Fruit fly (Drosophila melanogaster): Measurements from ENCODE around the gene agt.

Gene agt

DNA sequence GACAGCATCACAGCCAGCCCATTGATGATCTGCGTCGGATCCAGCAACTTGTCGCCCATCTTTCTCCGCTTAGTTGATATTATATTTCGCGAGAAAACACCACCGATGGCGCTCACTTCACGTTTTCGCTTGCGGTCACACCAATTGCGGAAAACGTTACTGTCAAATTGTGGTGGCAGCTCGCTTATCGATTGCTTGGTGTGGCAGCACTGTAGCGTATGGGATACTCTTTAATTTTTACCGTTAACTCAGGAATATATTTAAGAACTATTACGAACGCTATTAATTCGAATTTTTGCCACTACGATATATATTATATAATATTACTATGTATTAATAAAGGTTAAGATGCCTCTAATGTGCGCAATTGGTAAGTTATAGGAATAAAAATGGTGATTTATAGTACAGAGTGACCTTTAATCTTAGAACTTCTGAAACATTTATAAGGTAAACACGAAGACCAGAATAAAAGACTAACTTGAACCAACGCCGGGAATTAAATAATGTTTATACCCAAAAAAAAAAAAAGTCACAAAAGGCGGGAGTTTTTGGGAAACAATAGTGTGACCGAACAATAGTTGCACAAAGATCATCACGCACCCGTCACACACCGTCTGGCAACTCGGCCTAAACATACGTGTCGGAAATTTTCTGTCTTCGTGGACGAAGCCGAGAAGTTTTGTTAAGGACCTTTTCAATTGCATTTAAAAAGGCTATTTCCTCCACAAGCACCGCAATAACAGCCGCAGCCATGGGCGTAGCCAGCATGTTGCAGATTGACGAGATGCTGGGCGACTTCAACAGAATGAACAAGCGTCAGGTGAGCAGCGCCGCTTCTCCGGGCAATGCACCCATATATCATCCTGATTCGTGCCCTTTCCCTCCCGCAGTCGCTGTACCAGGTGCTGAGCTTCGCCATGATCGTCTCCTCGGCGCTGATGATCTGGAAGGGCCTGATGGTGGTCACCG, 2.3 kb downstream of the agt start, which contains the start of the genes CG1307 and twr (continued):
- TF ChIP-seq HmgD (GFP tag; optimal IDR thresholded peaks at IDR 0.05) (no peak), Atf-2 (GFP tag; optimal IDR thresholded peaks at IDR 0.05) (no peak), CG10543 (GFP tag; optimal IDR thresholded peaks at IDR 0.05) (peak; percentile 73), CG8944 (GFP tag; optimal IDR thresholded peaks at IDR 0.05) (no peak), gcm2 (GFP tag; optimal IDR thresholded peaks at IDR 0.05) (no peak), slou (GFP tag; optimal IDR thresholded peaks at IDR 0.05) (no peak), otp (GFP tag; IDR thresholded peaks at IDR 0.05) (no peak), CTCF (GFP tag; optimal IDR thresholded peaks at IDR 0.05) (peak; percentile 31), CG33557 (GFP tag; optimal IDR thresholded peaks at IDR 0.05) (peak; percentile 41), Ptx1 (GFP tag; IDR thresholded peaks at IDR 0.05) (0 out of 2 replicates have a peak, but pooled peaks have one; percentile 25), sob (GFP tag; IDR thresholded peaks at IDR 0.05) (no peak), Stat92E (GFP tag; optimal IDR thresholded peaks at IDR 0.05) (no peak), kay (GFP tag; optimal IDR thresholded peaks at IDR 0.05) (no peak), CG1024 (GFP tag; IDR thresholded peaks at IDR 0.05) (peak; percentile 8; the same call in 1 of the 2 replicates), CG13424 (tag; optimal IDR thresholded peaks at IDR 0.05) (peak; percentile 59), CG10431 (GFP tag; optimal IDR thresholded peaks at IDR 0.05) (peak; percentile 37), esg (GFP tag; conservative IDR thresholded peaks at IDR 0.05) (no peak), MTF-1 (GFP tag; optimal IDR thresholded peaks at IDR 0.05; ENCODE audit: borderline replicate concordance) (peak; percentile 18), CG1603 (tag; optimal IDR thresholded peaks at IDR 0.05) (no peak), mld (GFP tag; IDR thresholded peaks at IDR 0.05; ENCODE audit: partially characterized antibody) (no peak), twi (tag; optimal IDR thresholded peaks at IDR 0.05) (no peak), tgo (GFP tag; IDR thresholded peaks at IDR 0.05) (no peak), luna (GFP tag; optimal IDR thresholded peaks at IDR 0.05) (no peak), CG12744 (GFP tag; optimal IDR thresholded peaks at IDR 0.05) (no peak), ab (GFP tag; optimal IDR thresholded peaks at IDR 0.05) (no peak), CG14667 (GFP tag; IDR thresholded peaks at IDR 0.05) (peak; percentile 6; the same call in 1 of the 2 replicates), CG8478 (optimal IDR thresholded peaks at IDR 0.05) (no peak), klu (GFP tag; IDR thresholded peaks at IDR 0.05) (no peak), al (GFP tag; IDR thresholded peaks at IDR 0.05) (peak; percentile 13; the same call in 1 of the 2 replicates), Hr3 (GFP tag; optimal IDR thresholded peaks at IDR 0.05) (peak; percentile 31), dmrt99B (tag; optimal IDR thresholded peaks at IDR 0.05) (no peak), CG1792 (GFP tag; optimal IDR thresholded peaks at IDR 0.05) (no peak), seq (GFP tag; IDR thresholded peaks at IDR 0.05) (no peak), hb (GFP tag; IDR thresholded peaks at IDR 0.05; ENCODE audit: partially characterized antibody) (no peak), peb (GFP tag; IDR thresholded peaks at IDR 0.05) (no peak), stwl (tag; optimal IDR thresholded peaks at IDR 0.05) (peak; percentile 51), Dref (GFP tag; IDR thresholded peaks at IDR 0.05) (peak; percentile 60), unpg (GFP tag; optimal IDR thresholded peaks at IDR 0.05) (no peak), oc (tag; optimal IDR thresholded peaks at IDR 0.05) (no peak), CG3995 (GFP tag; optimal IDR thresholded peaks at IDR 0.05) (peak; percentile 96), sug (tag; optimal IDR thresholded peaks at IDR 0.05) (no peak), Lpt (GFP tag; optimal IDR thresholded peaks at IDR 0.05) (no peak), gro (GFP tag; optimal IDR thresholded peaks at IDR 0.05) (no peak), Rfx (GFP tag; IDR thresholded peaks at IDR 0.05) (peak; percentile 61), CG7928 (GFP tag; optimal IDR thresholded peaks at IDR 0.05) (no peak), BEAF-32 (GFP tag; optimal IDR thresholded peaks at IDR 0.05) (peak; percentile 58), CG5245 (GFP tag; optimal IDR thresholded peaks at IDR 0.05) (no peak), CG13894 (tag; optimal IDR thresholded peaks at IDR 0.05) (no peak), dati (GFP tag; IDR thresholded peaks at IDR 0.05) (no peak), CG17612 (GFP tag; IDR thresholded peaks at IDR 0.05) (no peak)

Measured in whole organism, embryonic.